Worm (Caenorhabditis elegans) whole organism, late embryonic: Measurements from ENCODE around the gene Y82E9BR.3.

Experiments used
- Y22D7AL.16 ChIP-seq: sonication (generic microtip); optimal IDR thresholded peaks from 2 replicates; lab custom pipeline; 2016; ENCODE audit warnings: missing genetic modification characterization, missing compliant biosample characterization
- ama-1 ChIP-seq: fragments of 150-350 bp; optimal IDR thresholded peaks from 2 replicates; lab custom pipeline; 2014
- ceh-48 ChIP-seq: sonication (generic microtip); optimal IDR thresholded peaks from 2 replicates; lab custom pipeline; 2016; ENCODE audit warnings: missing genetic modification characterization, inconsistent platforms, missing compliant biosample characterization
- dve-1 ChIP-seq: sonication (generic microtip); optimal IDR thresholded peaks from 2 replicates; lab custom pipeline; 2017; ENCODE audit warnings: antibody characterized with exemption, mild to moderate bottlenecking, missing genetic modification characterization, missing compliant biosample characterization
- ets-4 ChIP-seq: sonication (generic microtip); optimal IDR thresholded peaks from 2 replicates; lab custom pipeline; 2016; ENCODE audit warnings: missing genetic modification characterization, missing compliant biosample characterization
- lin-11 ChIP-seq: fragments of 200-800 bp; sonication (Bioruptor generic); optimal IDR thresholded peaks from 2 replicates; lab custom pipeline; 2018; ENCODE audit warnings: mild to moderate bottlenecking, missing genetic modification characterization, missing compliant biosample characterization
- pha-4 ChIP-seq: fragments of 150-350 bp; optimal IDR thresholded peaks from 2 replicates; lab custom pipeline; 2018; ENCODE audit warnings: missing biosample characterization, missing genetic modification reagents, missing genetic modification characterization
- unc-55 ChIP-seq: sonication (generic microtip); optimal IDR thresholded peaks from 2 replicates; lab custom pipeline; 2017; ENCODE audit warnings: missing biosample characterization, missing genetic modification reagents, missing genetic modification characterization
- zip-5 ChIP-seq: sonication (generic microtip); optimal IDR thresholded peaks from 2 replicates; lab custom pipeline; 2016; ENCODE audit warnings: missing genetic modification characterization, missing compliant biosample characterization

- no peak for TF ChIP-seq ama-1 (lab: Kevin White, UChicago)
- no peak for TF ChIP-seq Y22D7AL.16 (tag; lab: Kevin White, UChicago)
- TF ChIP-seq ceh-48 (tag; lab: Kevin White, UChicago), result no peak
- TF ChIP-seq zip-5 (tag; lab: Kevin White, UChicago), result no peak
- no peak for TF ChIP-seq pha-4 (tag; lab: Kevin White, UChicago)
- TF ChIP-seq unc-55 (GFP tag; lab: Kevin White, UChicago), result no peak
- TF ChIP-seq dve-1 (tag; lab: Kevin White, UChicago), result no peak
- no peak for TF ChIP-seq lin-11 (tag; lab: Kevin White, UChicago)
- TF ChIP-seq ets-4 (tag; lab: Kevin White, UChicago), result no peak
These were observed 1.9 kb upstream of the Y82E9BR.3 start, which contains the start of gene elc-1 for ce11 chrIII:1417090-1417489.
